Fruit fly (Drosophila melanogaster): Measurements from ENCODE around the gene hec.

Gene hec

DNA sequence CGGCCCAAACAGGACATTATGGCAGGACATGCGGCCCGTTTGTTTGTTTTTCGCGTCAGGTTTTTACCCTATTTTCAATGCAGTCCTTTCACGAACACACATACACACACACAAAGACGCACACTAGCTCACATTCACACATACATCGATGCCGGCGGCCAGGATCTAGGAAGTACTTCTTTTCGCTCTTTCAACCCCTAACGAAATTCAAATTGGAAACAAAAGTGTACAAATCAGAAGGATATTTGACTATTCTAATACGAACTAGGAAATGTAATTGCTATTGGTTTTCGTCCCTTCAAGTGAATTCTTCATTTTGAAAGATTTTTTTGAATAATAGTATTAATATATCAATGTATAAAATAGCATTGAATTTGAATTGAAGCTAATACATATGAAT lies 16.9 kb downstream of the hec start:
- TF ChIP-seq pros (GFP tag; optimal IDR thresholded peaks at IDR 0.05): peak; percentile 41
- TF ChIP-seq insv (GFP tag; optimal IDR thresholded peaks at IDR 0.05): peak; percentile 5 to 91
- TF ChIP-seq Antp (GFP tag; optimal IDR thresholded peaks at IDR 0.05): no peak
- TF ChIP-seq lov (optimal IDR thresholded peaks at IDR 0.05): no peak
- no peak for TF ChIP-seq lov (GFP tag; IDR thresholded peaks at IDR 0.05)
- TF ChIP-seq tll (GFP tag; optimal IDR thresholded peaks at IDR 0.05): peak in 1 of 2 experiments; percentile 37
- TF ChIP-seq cg (GFP tag; optimal IDR thresholded peaks at IDR 0.05): peak; percentile 45

DNA sequence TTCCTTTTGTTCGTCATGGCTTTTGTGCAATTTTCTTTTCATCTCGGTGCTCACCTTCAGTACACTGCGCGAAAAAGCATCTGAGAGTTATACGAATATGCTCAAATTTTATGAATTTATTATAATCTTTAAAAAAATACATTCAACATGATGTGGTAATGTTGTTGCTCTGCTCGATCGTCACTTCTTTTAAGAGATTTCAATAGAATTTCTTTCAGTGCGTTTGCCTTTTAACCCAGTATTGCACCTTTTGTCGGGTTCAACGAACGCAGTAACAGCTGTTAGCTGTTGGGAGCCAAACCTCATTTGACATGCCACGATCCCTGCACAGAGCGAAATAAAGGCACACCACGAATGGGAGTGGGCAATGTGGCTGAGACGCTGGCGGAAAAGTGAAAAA lies 17.3 kb downstream of the hec start:
- TF ChIP-seq CG15696 (tag; optimal IDR thresholded peaks at IDR 0.05) (peak; percentile 44), sr (GFP tag; IDR thresholded peaks at IDR 0.05) (no peak), fd102C (GFP tag; optimal IDR thresholded peaks at IDR 0.05) (peak; percentile 0), CG10959 (GFP tag; IDR thresholded peaks at IDR 0.05) (0 out of 2 replicates have a peak, but pooled peaks have one; percentile 39), lilli (GFP tag; optimal IDR thresholded peaks at IDR 0.05) (peak; percentile 8), lola (GFP tag; optimal IDR thresholded peaks at IDR 0.05) (peak in 1 of 3 experiments; percentile 44), bsh (GFP tag; optimal IDR thresholded peaks at IDR 0.05) (peak in 1 of 2 experiments; percentile 19), tll (GFP tag; optimal IDR thresholded peaks at IDR 0.05) (peak in 1 of 2 experiments; percentile 66), CG8290 (GFP tag; optimal IDR thresholded peaks at IDR 0.05) (no peak), CG8290 (tag; optimal IDR thresholded peaks at IDR 0.05) (no peak), CG17361 (GFP tag; IDR thresholded peaks at IDR 0.05) (0 out of 3 replicates have a peak, but pooled peaks have one; percentile 20), lov (optimal IDR thresholded peaks at IDR 0.05) (no peak), lov (GFP tag; IDR thresholded peaks at IDR 0.05) (0 out of 3 replicates have a peak, but pooled peaks have one; percentile 41), CG17385 (GFP tag; optimal IDR thresholded peaks at IDR 0.05) (no peak), sim (GFP tag; IDR thresholded peaks at IDR 0.05) (no peak), CG17829 (tag; optimal IDR thresholded peaks at IDR 0.05) (peak; percentile 17), CG11504 (tag; optimal IDR thresholded peaks at IDR 0.05) (peak; percentile 13), CG4854 (GFP tag; optimal IDR thresholded peaks at IDR 0.05) (no peak), sens (GFP tag) (peak; percentile 86), CG4424 (GFP tag; optimal IDR thresholded peaks at IDR 0.05) (peak; percentile 18), Chrac-16 (GFP tag; optimal IDR thresholded peaks at IDR 0.05) (peak; percentile 12), CG17328 (GFP tag; IDR thresholded peaks at IDR 0.05) (peak; percentile 57), tio (GFP tag; optimal IDR thresholded peaks at IDR 0.05) (peak; percentile 6), zf30C (GFP tag; optimal IDR thresholded peaks at IDR 0.05) (peak; percentile 61), CG10979 (tag; optimal IDR thresholded peaks at IDR 0.05) (peak; percentile 49), CG2712 (tag; optimal IDR thresholded peaks at IDR 0.05) (peak; percentile 45), gem (tag; optimal IDR thresholded peaks at IDR 0.05) (peak; percentile 31), CG12391 (tag; optimal IDR thresholded peaks at IDR 0.05) (peak; percentile 29), CG18262 (tag; optimal IDR thresholded peaks at IDR 0.05) (peak; percentile 39), CG9727 (GFP tag; optimal IDR thresholded peaks at IDR 0.05) (peak; percentile 52), CG30431 (GFP tag; optimal IDR thresholded peaks at IDR 0.05) (peak; percentile 4), Xrp1 (GFP tag; IDR thresholded peaks at IDR 0.05) (peak; percentile 55), CG14710 (tag; optimal IDR thresholded peaks at IDR 0.05) (peak; percentile 30), prd (optimal IDR thresholded peaks at IDR 0.05) (no peak), prd (GFP tag; IDR thresholded peaks at IDR 0.05) (peak; percentile 86), zen (tag; optimal IDR thresholded peaks at IDR 0.05) (peak; percentile 69), CG7839 (tag; optimal IDR thresholded peaks at IDR 0.05) (peak; percentile 16), CG1603 (tag; optimal IDR thresholded peaks at IDR 0.05) (peak; percentile 25), cg (GFP tag; optimal IDR thresholded peaks at IDR 0.05) (no peak), ara (GFP tag; IDR thresholded peaks at IDR 0.05) (peak; percentile 51), H15 (GFP tag; IDR thresholded peaks at IDR 0.05) (no peak), Elba2 (GFP tag; optimal IDR thresholded peaks at IDR 0.05) (peak; percentile 8), Sry-δ (GFP tag; optimal IDR thresholded peaks at IDR 0.05) (no peak), CG18476 (GFP tag; optimal IDR thresholded peaks at IDR 0.05) (peak; percentile 7), D (optimal IDR thresholded peaks at IDR 0.05) (no peak), D (GFP tag; optimal IDR thresholded peaks at IDR 0.05) (peak; percentile 22)

Data from whole organism, embryonic.